Worm (Caenorhabditis elegans) whole organism, young adult: ENCODE results near the gene sri-60.

Experiments
- B0035.1 ChIP-seq: sonication (generic microtip); optimal IDR thresholded peaks from 2 replicates; lab custom pipeline; 2016; ENCODE audit warnings: missing genetic modification characterization, mild to moderate bottlenecking, missing compliant biosample characterization, missing genotype, missing genetic modification reagents
- B0336.3 ChIP-seq: fragments of 200-800 bp; sonication (Bioruptor generic); IDR thresholded peaks from 2 replicates; pipeline ENCODE4 v1.3.6; 2022; ENCODE audit warnings: missing genetic modification characterization, missing compliant biosample characterization
- C06A6.2 ChIP-seq: fragments of 200-800 bp; sonication (Bioruptor generic); conservative IDR thresholded peaks from 2 replicates; pipeline ENCODE4 v1.3.6; 2022; ENCODE audit warnings: missing genetic modification characterization, missing compliant biosample characterization
- C17E4.6 ChIP-seq: fragments of 200-800 bp; sonication (Bioruptor generic); IDR thresholded peaks from 2 replicates; pipeline ENCODE4 v1.3.6; 2022; ENCODE audit warnings: missing genetic modification reagents, missing genetic modification characterization, missing compliant biosample characterization
- F10E7.11 ChIP-seq: sonication (generic microtip); optimal IDR thresholded peaks from 2 replicates; lab custom pipeline; 2017; ENCODE audit warnings: mild to moderate bottlenecking, missing genetic modification characterization, moderate library complexity, missing compliant biosample characterization
- F52B5.7 ChIP-seq: sonication (generic microtip); optimal IDR thresholded peaks from 2 replicates; lab custom pipeline; 2016; ENCODE audit warnings: mild to moderate bottlenecking, missing genetic modification characterization, missing compliant biosample characterization
- F55B11.4 ChIP-seq: sonication (generic microtip); optimal IDR thresholded peaks from 2 replicates; lab custom pipeline; 2016; ENCODE audit warnings: missing compliant biosample characterization, missing genetic modification characterization, borderline replicate concordance; ENCODE audit not compliant: insufficient read depth
- K12H6.12 ChIP-seq: fragments of 200-800 bp; sonication (Bioruptor generic); optimal IDR thresholded peaks from 2 replicates; lab custom pipeline; 2018; ENCODE audit warnings: mild to moderate bottlenecking, missing genetic modification characterization, missing compliant biosample characterization
- Y53G8AR.9 ChIP-seq: fragments of 200-800 bp; sonication (Bioruptor generic); conservative IDR thresholded peaks from 2 replicates; pipeline ENCODE4 v1.3.6; 2022; ENCODE audit warnings: missing genetic modification reagents, missing genetic modification characterization, missing compliant biosample characterization
- Y95B8A.8 ChIP-seq: fragments of 200-800 bp; sonication (Bioruptor generic); IDR thresholded peaks from 2 replicates; pipeline ENCODE4 v1.3.6; 2022; ENCODE audit warnings: missing genetic modification reagents, missing genetic modification characterization, missing compliant biosample characterization
- aptf-2 ChIP-seq: fragments of 200-800 bp; sonication (Bioruptor generic); conservative IDR thresholded peaks from 2 replicates; pipeline ENCODE4 v1.3.6; 2022; ENCODE audit warnings: missing genetic modification reagents, missing genetic modification characterization, missing compliant biosample characterization
- atf-7 ChIP-seq: sonication (generic microtip); optimal IDR thresholded peaks from 2 replicates; lab custom pipeline; 2017; ENCODE audit warnings: mild to moderate bottlenecking, missing genetic modification characterization, missing compliant biosample characterization
- athp-1 ChIP-seq: sonication (generic microtip); optimal IDR thresholded peaks from 2 replicates; lab custom pipeline; 2017; ENCODE audit warnings: mild to moderate bottlenecking, missing genetic modification characterization, missing compliant biosample characterization
- attf-3 ChIP-seq: fragments of 200-800 bp; sonication (Bioruptor generic); conservative IDR thresholded peaks from 2 replicates; pipeline ENCODE4 v1.3.6; 2022; ENCODE audit warnings: missing genetic modification reagents, missing genetic modification characterization, missing compliant biosample characterization
- bed-1 ChIP-seq: fragments of 200-800 bp; sonication (Bioruptor generic); IDR thresholded peaks from 2 replicates; pipeline ENCODE4 v1.3.6; 2022; ENCODE audit warnings: missing genetic modification reagents, missing genetic modification characterization, missing compliant biosample characterization
- ccch-3 ChIP-seq: fragments of 200-800 bp; sonication (Bioruptor generic); optimal IDR thresholded peaks from 2 replicates; lab custom pipeline; 2018; ENCODE audit warnings: mild to moderate bottlenecking, missing genetic modification characterization, missing compliant biosample characterization
- die-1 ChIP-seq: sonication (generic microtip); optimal IDR thresholded peaks from 2 replicates; lab custom pipeline; 2016; ENCODE audit warnings: missing genotype, mild to moderate bottlenecking, missing genetic modification characterization, missing compliant biosample characterization
- efl-1 ChIP-seq: fragments of 150-350 bp; optimal IDR thresholded peaks from 2 replicates; lab custom pipeline; 2014; ENCODE audit warnings: missing biosample characterization, missing genetic modification reagents, missing genetic modification characterization
- egl-18 ChIP-seq: fragments of 200-800 bp; sonication (Bioruptor generic); IDR thresholded peaks from 2 replicates; pipeline ENCODE4 v1.3.6; 2022; ENCODE audit warnings: missing genetic modification reagents, missing genetic modification characterization, missing compliant biosample characterization
- gei-17 ChIP-seq: fragments of 200-800 bp; sonication (Bioruptor generic); optimal IDR thresholded peaks from 2 replicates; lab custom pipeline; 2018; ENCODE audit warnings: mild to moderate bottlenecking, missing genetic modification characterization, missing compliant biosample characterization
- hlh-26 ChIP-seq: fragments of 200-800 bp; sonication (Bioruptor generic); conservative IDR thresholded peaks from 2 replicates; pipeline ENCODE4 v1.3.6; 2022; ENCODE audit warnings: missing genetic modification reagents, missing genetic modification characterization, missing compliant biosample characterization
- hmg-20 ChIP-seq: fragments of 200-800 bp; sonication (Bioruptor generic); IDR thresholded peaks from 2 replicates; pipeline ENCODE4 v1.3.6; 2022; ENCODE audit warnings: missing genetic modification reagents, missing genetic modification characterization, missing compliant biosample characterization
- hrde-1 ChIP-seq: sonication (generic microtip); optimal IDR thresholded peaks from 2 replicates; lab custom pipeline; 2016; ENCODE audit warnings: missing genetic modification characterization, mild to moderate bottlenecking, missing compliant biosample characterization, moderate library complexity, missing genotype, missing genetic modification reagents, borderline replicate concordance
- lin-35 ChIP-seq, 3 experiments: fragments of 150-350 bp in 2 of 3; sonication (generic microtip) in 1 of 3; optimal IDR thresholded peaks; 2 replicates each; lab custom pipeline; 2014 to 2018; ENCODE audit warnings: missing biosample characterization in 3 of 3, missing genetic modification characterization in 3 of 3, missing genetic modification reagents in 3 of 3
- lir-1 ChIP-seq: fragments of 200-800 bp; sonication (Bioruptor generic); conservative IDR thresholded peaks from 2 replicates; pipeline ENCODE4 v1.3.6; 2022; ENCODE audit warnings: missing genetic modification reagents, missing genetic modification characterization, missing compliant biosample characterization
- madf-3 ChIP-seq: fragments of 200-800 bp; sonication (Bioruptor generic); IDR thresholded peaks from 2 replicates; pipeline ENCODE4 v1.3.6; 2022; ENCODE audit warnings: missing genetic modification reagents, missing genetic modification characterization, missing compliant biosample characterization
- madf-6 ChIP-seq: fragments of 200-800 bp; sonication (Bioruptor generic); IDR thresholded peaks from 2 replicates; pipeline ENCODE4 v1.3.6; 2022; ENCODE audit warnings: missing genetic modification reagents, missing genetic modification characterization, missing compliant biosample characterization
- mcd-1 ChIP-seq: fragments of 200-800 bp; sonication (Bioruptor generic); IDR thresholded peaks from 2 replicates; pipeline ENCODE4 v1.3.6; 2022; ENCODE audit warnings: missing genetic modification reagents, missing genetic modification characterization, missing compliant biosample characterization
- mel-28 ChIP-seq: sonication (generic microtip); optimal IDR thresholded peaks from 2 replicates; lab custom pipeline; 2016; ENCODE audit warnings: borderline replicate concordance, mild to moderate bottlenecking, missing genetic modification characterization, missing compliant biosample characterization
- nfyb-1 ChIP-seq: fragments of 200-800 bp; sonication (Bioruptor generic); IDR thresholded peaks from 2 replicates; pipeline ENCODE4 v1.3.6; 2022; ENCODE audit warnings: missing genetic modification reagents, missing genetic modification characterization, missing compliant biosample characterization
- nhr-120 ChIP-seq: fragments of 200-800 bp; sonication (Bioruptor generic); IDR thresholded peaks from 2 replicates; pipeline ENCODE4 v1.3.6; 2022; ENCODE audit warnings: missing genetic modification characterization, missing compliant biosample characterization
- nhr-179 ChIP-seq: sonication (generic microtip); optimal IDR thresholded peaks from 2 replicates; lab custom pipeline; 2016; ENCODE audit warnings: mild to moderate bottlenecking, missing genetic modification characterization, missing compliant biosample characterization
- pbrm-1 ChIP-seq: fragments of 200-800 bp; sonication (Bioruptor generic); IDR thresholded peaks from 2 replicates; pipeline ENCODE4 v1.3.6; 2022; ENCODE audit warnings: missing genetic modification reagents, missing genetic modification characterization, missing compliant biosample characterization
- pha-4 ChIP-seq: fragments of 150-350 bp; sonication (generic microtip); optimal IDR thresholded peaks from 2 replicates; lab custom pipeline; 2014; ENCODE audit warnings: missing biosample characterization, missing genetic modification reagents, missing genetic modification characterization
- rpc-1 ChIP-seq, 2 experiments: fragments of 150-350 bp in 1 of 2; sonication (generic microtip) in 1 of 2; optimal IDR thresholded peaks; 2 replicates each; lab custom pipeline; 2014 to 2018; ENCODE audit warnings: missing biosample characterization in 1 of 2, missing genetic modification characterization in 1 of 2, missing genetic modification reagents in 1 of 2, missing genotype in 1 of 2
- sdz-38 ChIP-seq: sonication (generic microtip); optimal IDR thresholded peaks from 2 replicates; lab custom pipeline; 2016; ENCODE audit warnings: missing genotype, missing genetic modification characterization, missing compliant biosample characterization
- snpc-1.3 ChIP-seq: sonication (generic microtip); optimal IDR thresholded peaks from 2 replicates; lab custom pipeline; 2017; ENCODE audit warnings: missing genetic modification characterization, mild to moderate bottlenecking, missing compliant biosample characterization, antibody characterized with exemption, moderate library complexity, missing genotype, missing genetic modification reagents; ENCODE audit not compliant: insufficient read depth
- snpc-3.4 ChIP-seq: sonication (generic microtip); optimal IDR thresholded peaks from 2 replicates; lab custom pipeline; 2017; ENCODE audit warnings: missing genetic modification characterization, mild to moderate bottlenecking, missing compliant biosample characterization, antibody characterized with exemption, moderate library complexity, missing genotype, missing genetic modification reagents
- sptf-2 ChIP-seq: fragments of 200-800 bp; sonication (Bioruptor generic); optimal IDR thresholded peaks from 2 replicates; lab custom pipeline; 2018; ENCODE audit warnings: mild to moderate bottlenecking, missing genetic modification characterization, missing compliant biosample characterization
- tbx-9 ChIP-seq: sonication (generic microtip); optimal IDR thresholded peaks from 2 replicates; lab custom pipeline; 2016; ENCODE audit warnings: borderline replicate concordance, missing genetic modification characterization, inconsistent platforms, missing compliant biosample characterization
- tlf-1 ChIP-seq: fragments of 200-800 bp; sonication (Bioruptor generic); optimal IDR thresholded peaks from 2 replicates; lab custom pipeline; 2018; ENCODE audit warnings: mild to moderate bottlenecking, missing genetic modification characterization, missing compliant biosample characterization
- unc-130 ChIP-seq: sonication (generic microtip); optimal IDR thresholded peaks from 2 replicates; lab custom pipeline; 2016; ENCODE audit warnings: missing genetic modification reagents, missing genetic modification characterization, missing compliant biosample characterization
- unc-62 ChIP-seq: fragments of 150-350 bp; optimal IDR thresholded peaks from 2 replicates; lab custom pipeline; 2014; ENCODE audit warnings: missing biosample characterization, missing genetic modification reagents, missing genetic modification characterization
- zim-3 ChIP-seq: sonication (generic microtip); optimal IDR thresholded peaks from 2 replicates; lab custom pipeline; 2017; ENCODE audit warnings: mild to moderate bottlenecking, missing genetic modification characterization, moderate library complexity, missing compliant biosample characterization
- ztf-26 ChIP-seq: sonication (generic microtip); optimal IDR thresholded peaks from 2 replicates; lab custom pipeline; 2017; ENCODE audit warnings: missing genetic modification characterization, missing compliant biosample characterization
- ztf-3 ChIP-seq: fragments of 200-800 bp; sonication (Bioruptor generic); optimal IDR thresholded peaks from 2 replicates; lab custom pipeline; 2018; ENCODE audit warnings: mild to moderate bottlenecking, missing genetic modification characterization, missing compliant biosample characterization
- ztf-6 ChIP-seq: fragments of 200-800 bp; sonication (Bioruptor generic); IDR thresholded peaks from 2 replicates; pipeline ENCODE4 v1.3.6; 2022; ENCODE audit warnings: missing genetic modification reagents, missing genetic modification characterization, missing compliant biosample characterization

Gene sri-60

DNA sequence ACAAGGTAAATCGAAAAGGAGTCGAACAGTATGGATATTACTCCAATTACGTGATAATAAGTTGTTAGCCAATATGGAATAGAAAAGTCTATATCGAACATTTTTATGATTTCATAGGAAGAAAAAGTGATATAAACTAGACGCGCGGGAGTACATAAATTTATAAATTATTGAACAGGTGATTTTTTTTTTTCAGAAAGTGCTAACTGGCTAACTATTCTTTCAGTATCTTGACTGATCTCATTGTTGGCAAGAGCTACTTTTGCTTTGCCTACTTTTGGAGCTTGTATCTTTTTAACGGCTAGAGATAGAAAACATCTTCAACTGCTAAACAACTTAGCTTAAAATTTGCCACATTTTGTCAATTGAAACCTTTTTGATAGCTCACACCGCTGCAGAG is at the start of gene sri-60:
Gene sri-60, minus strand, starts transcription at position 101 of the 400 bp plus-strand sequence.
- TF ChIP-seq efl-1 (GFP tag; lab: Kevin White, UChicago) (no peak), Y53G8AR.9 (no peak), hmg-20 (no peak), gei-17 (GFP tag; lab: Kevin White, UChicago) (no peak)
- TF ChIP-seq, all 124 proteins: peak for 0

DNA sequence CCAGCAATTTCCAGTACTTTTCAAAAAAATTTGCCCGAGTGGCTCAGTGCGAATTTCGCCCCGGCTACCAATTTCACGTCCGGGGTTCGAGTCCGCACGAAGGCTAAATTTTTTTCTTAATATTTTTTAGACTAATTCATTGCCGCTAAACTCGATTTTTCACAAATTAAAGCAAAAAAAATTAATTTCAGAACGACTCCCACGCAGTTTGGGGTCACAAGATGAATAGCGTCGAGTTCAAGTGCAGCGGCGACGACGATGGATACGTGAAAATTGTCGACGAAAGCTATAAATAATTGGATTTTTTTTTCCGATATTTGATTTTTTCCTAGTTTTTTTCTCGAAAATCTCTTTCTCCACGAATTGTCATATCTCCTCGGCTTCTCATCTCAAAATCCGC is 48.6 kb upstream of the sri-60 start:
- TF ChIP-seq Y95B8A.8 (no peak), sptf-2 (GFP tag; lab: Kevin White, UChicago) (no peak), unc-62 (GFP tag; lab: Kevin White, UChicago) (no peak), madf-3 (GFP tag; lab: Robert Waterston, UW) (no peak), mcd-1 (GFP tag; lab: Robert Waterston, UW) (peak; percentile 54; the same call in 1 of the 2 replicates), snpc-1.3 (no peak), tbx-9 (no peak), sdz-38 (tag; lab: Kevin White, UChicago) (no peak), hlh-26 (GFP tag; lab: Robert Waterston, UW) (no peak), pbrm-1 (GFP tag; lab: Robert Waterston, UW) (0 out of 2 replicates have a peak, but pooled peaks have one; percentile 8), C06A6.2 (GFP tag; lab: Robert Waterston, UW) (no peak), K12H6.12 (tag; lab: Kevin White, UChicago) (no peak), ztf-3 (GFP tag; lab: Kevin White, UChicago) (no peak), die-1 (tag; lab: Kevin White, UChicago) (no peak), attf-3 (GFP tag; lab: Robert Waterston, UW) (no peak), ccch-3 (no peak), ztf-6 (GFP tag; lab: Robert Waterston, UW) (no peak), bed-1 (no peak), efl-1 (GFP tag; lab: Kevin White, UChicago) (no peak), nfyb-1 (GFP tag; lab: Robert Waterston, UW) (0 out of 2 replicates have a peak, but pooled peaks have one; percentile 30), aptf-2 (GFP tag; lab: Robert Waterston, UW) (no peak), nhr-120 (GFP tag; lab: Robert Waterston, UW) (no peak), F55B11.4 (tag; lab: Kevin White, UChicago) (no peak), snpc-3.4 (no peak), rpc-1 (optimal IDR thresholded peaks at IDR 0.05; lab: Kevin White, UChicago) (no peak), rpc-1 (tag; optimal IDR thresholded peaks at IDR 0.05; lab: Kevin White, UChicago) (no peak), mel-28 (tag; lab: Kevin White, UChicago) (no peak), F52B5.7 (tag; lab: Kevin White, UChicago) (no peak), lir-1 (no peak), pha-4 (tag; lab: Kevin White, UChicago) (no peak), C17E4.6 (GFP tag; lab: Robert Waterston, UW) (no peak), egl-18 (no peak), B0336.3 (GFP tag; lab: Robert Waterston, UW) (peak; percentile 51; the same call in 1 of the 2 replicates), zim-3 (no peak), madf-6 (peak; percentile 43; the same call in 1 of the 2 replicates), lin-35 (GFP tag; optimal IDR thresholded peaks at IDR 0.05; lab: Kevin White, UChicago) (no peak), hrde-1 (tag; lab: Kevin White, UChicago) (peak; percentile 19), athp-1 (tag; lab: Kevin White, UChicago) (peak; percentile 21), B0035.1 (tag; lab: Kevin White, UChicago) (no peak), ztf-26 (tag; lab: Kevin White, UChicago) (no peak), nhr-179 (tag; lab: Kevin White, UChicago) (no peak), atf-7 (tag; lab: Kevin White, UChicago) (no peak), F10E7.11 (tag; lab: Kevin White, UChicago) (no peak), unc-130 (no peak), tlf-1 (GFP tag; lab: Kevin White, UChicago) (no peak)
